Fruit fly (Drosophila melanogaster): ENCODE results near the gene CG13116.

CG13116 gene

dm6 chr2L:9737360-9737759 lies 7.6 kb downstream of the CG13116 start:
- no peak for TF ChIP-seq CG34367 (tag; optimal IDR thresholded peaks at IDR 0.05)
- no peak for TF ChIP-seq CG8159 (tag; optimal IDR thresholded peaks at IDR 0.05)
- no peak for TF ChIP-seq CG32121 (GFP tag; IDR thresholded peaks at IDR 0.05)
- no peak for TF ChIP-seq Snoo (tag; optimal IDR thresholded peaks at IDR 0.05)
- no peak for TF ChIP-seq Pif1B (GFP tag; optimal IDR thresholded peaks at IDR 0.05)
- TF ChIP-seq D1 (tag; optimal IDR thresholded peaks at IDR 0.05) = no peak
- no peak for TF ChIP-seq CG12605 (GFP tag; IDR thresholded peaks at IDR 0.05)
- TF ChIP-seq CG9948 (tag; optimal IDR thresholded peaks at IDR 0.05) = no peak
- TF ChIP-seq gl (tag; optimal IDR thresholded peaks at IDR 0.05) = no peak
- TF ChIP-seq CG8301 (tag; optimal IDR thresholded peaks at IDR 0.05) = no peak

- TF ChIP-seq rn (GFP tag; IDR thresholded peaks at IDR 0.05) = no peak; the same call in 1 of the 2 replicates
- TF ChIP-seq CG10348 (GFP tag; IDR thresholded peaks at IDR 0.05) = no peak
- TF ChIP-seq CG32121 (GFP tag; IDR thresholded peaks at IDR 0.05) = peak; percentile 17; the same call in 1 of the 2 replicates
- no peak for TF ChIP-seq Snoo (tag; optimal IDR thresholded peaks at IDR 0.05)
- peak; percentile 37 for TF ChIP-seq CG9948 (tag; optimal IDR thresholded peaks at IDR 0.05)
- TF ChIP-seq fd96Ca (GFP tag; IDR thresholded peaks at IDR 0.05) = peak; percentile 59; the same call in 2 of the 3 replicates
- no peak for TF ChIP-seq CG12605 (GFP tag; IDR thresholded peaks at IDR 0.05)
- TF ChIP-seq CG4496 (GFP tag; IDR thresholded peaks at IDR 0.05) = peak; percentile 44; the same call in 1 of the 3 replicates
- peak; percentile 59 for TF ChIP-seq CG14655 (GFP tag; optimal IDR thresholded peaks at IDR 0.05)
- TF ChIP-seq CG8301 (tag; optimal IDR thresholded peaks at IDR 0.05) = peak; percentile 49
- TF ChIP-seq CG15710 (tag; optimal IDR thresholded peaks at IDR 0.05) = peak; percentile 42
- peak; percentile 61 for TF ChIP-seq CG8159 (tag; optimal IDR thresholded peaks at IDR 0.05)
- no peak for TF ChIP-seq Ets98B (GFP tag; IDR thresholded peaks at IDR 0.05)
- TF ChIP-seq CG34367 (tag; optimal IDR thresholded peaks at IDR 0.05) = no peak
- TF ChIP-seq Pif1B (GFP tag; optimal IDR thresholded peaks at IDR 0.05) = no peak
- no peak for TF ChIP-seq EcR (GFP tag; optimal IDR thresholded peaks at IDR 0.05)
- no peak for TF ChIP-seq gl (tag; optimal IDR thresholded peaks at IDR 0.05)
- TF ChIP-seq Pif1A (GFP tag; optimal IDR thresholded peaks at IDR 0.05) = no peak
- TF ChIP-seq D1 (tag; optimal IDR thresholded peaks at IDR 0.05) = no peak
- TF ChIP-seq CG17806 (tag; optimal IDR thresholded peaks at IDR 0.05) = peak; percentile 47
- TF ChIP-seq CG13204 (GFP tag; optimal IDR thresholded peaks at IDR 0.05) = no peak
Measured at dm6 chr2L:9737803-9738202, 8.1 kb downstream of the CG13116 start.

- TF ChIP-seq fd96Ca (GFP tag; IDR thresholded peaks at IDR 0.05) (no peak), CG34367 (tag; optimal IDR thresholded peaks at IDR 0.05) (no peak), CG4496 (GFP tag; IDR thresholded peaks at IDR 0.05) (no peak), CG17806 (tag; optimal IDR thresholded peaks at IDR 0.05) (no peak), CG8159 (tag; optimal IDR thresholded peaks at IDR 0.05) (no peak), CG14655 (GFP tag; optimal IDR thresholded peaks at IDR 0.05) (no peak), EcR (GFP tag; optimal IDR thresholded peaks at IDR 0.05) (no peak)
Measured at dm6 chr2L:9739685-9740084, 9.9 kb downstream of the CG13116 start.

- TF ChIP-seq CG15710 (tag; optimal IDR thresholded peaks at IDR 0.05) (no peak), Pif1B (GFP tag; optimal IDR thresholded peaks at IDR 0.05) (no peak), CG10348 (GFP tag; IDR thresholded peaks at IDR 0.05) (no peak), rn (GFP tag; IDR thresholded peaks at IDR 0.05) (no peak), D1 (tag; optimal IDR thresholded peaks at IDR 0.05) (no peak), CG34367 (tag; optimal IDR thresholded peaks at IDR 0.05) (no peak), CG8301 (tag; optimal IDR thresholded peaks at IDR 0.05) (no peak), CG4496 (GFP tag; IDR thresholded peaks at IDR 0.05) (no peak), CG8159 (tag; optimal IDR thresholded peaks at IDR 0.05) (no peak), fd96Ca (GFP tag; IDR thresholded peaks at IDR 0.05) (no peak), CG12605 (GFP tag; IDR thresholded peaks at IDR 0.05) (no peak), EcR (GFP tag; optimal IDR thresholded peaks at IDR 0.05) (no peak), Ets98B (GFP tag; IDR thresholded peaks at IDR 0.05) (no peak), CG32121 (GFP tag; IDR thresholded peaks at IDR 0.05) (no peak), CG9948 (tag; optimal IDR thresholded peaks at IDR 0.05) (no peak), gl (tag; optimal IDR thresholded peaks at IDR 0.05) (no peak)
Measured at dm6 chr2L:9743823-9744222, 14.1 kb downstream of the CG13116 start.

- TF ChIP-seq CG15710 (tag; optimal IDR thresholded peaks at IDR 0.05) (no peak), CG32121 (GFP tag; IDR thresholded peaks at IDR 0.05) (no peak), CG10348 (GFP tag; IDR thresholded peaks at IDR 0.05) (no peak), Ets98B (GFP tag; IDR thresholded peaks at IDR 0.05) (no peak), CG14655 (GFP tag; optimal IDR thresholded peaks at IDR 0.05) (peak; percentile 43), CG17806 (tag; optimal IDR thresholded peaks at IDR 0.05) (no peak), CG8301 (tag; optimal IDR thresholded peaks at IDR 0.05) (peak; percentile 12), CG8159 (tag; optimal IDR thresholded peaks at IDR 0.05) (no peak), CG4496 (GFP tag; IDR thresholded peaks at IDR 0.05) (no peak), EcR (GFP tag; optimal IDR thresholded peaks at IDR 0.05) (no peak), Snoo (tag; optimal IDR thresholded peaks at IDR 0.05) (no peak), fd96Ca (GFP tag; IDR thresholded peaks at IDR 0.05) (0 out of 3 replicates have a peak, but pooled peaks have one; percentile 23), CG34367 (tag; optimal IDR thresholded peaks at IDR 0.05) (no peak)
Measured at dm6 chr2L:9744634-9745033, 14.9 kb downstream of the CG13116 start.

Measured in whole organism, pupa.